Worm (Caenorhabditis elegans): ENCODE results near the gene srx-118.

Gene srx-118

DNA sequence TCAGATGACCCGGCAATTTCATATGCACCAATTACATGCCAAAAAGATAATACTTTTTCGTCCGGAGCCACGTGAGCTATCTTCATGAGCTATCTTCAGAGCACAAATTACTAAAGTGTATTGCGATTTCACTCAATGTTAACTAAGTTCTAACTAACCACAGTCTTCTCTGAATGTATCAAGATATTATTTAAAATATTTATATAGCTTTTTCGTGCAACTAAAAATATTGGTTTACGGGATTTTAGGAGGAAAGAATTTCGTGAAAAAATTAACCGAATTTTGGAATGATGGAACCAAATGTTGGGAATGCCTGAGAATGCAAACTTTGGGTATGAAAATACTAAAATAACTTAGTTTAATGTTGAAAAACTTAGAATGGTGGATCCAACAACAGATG, 21.9 kb downstream of the srx-118 start, which contains the start of gene F49C5.16:
Gene F49C5.16, plus strand, starts transcription at position 301 of the 400 bp plus-strand sequence.
- TF ChIP-seq mbf-1 (tag; optimal IDR thresholded peaks at IDR 0.05) (no peak), nhr-21 (tag; optimal IDR thresholded peaks at IDR 0.05) (no peak), ceh-82 (tag; optimal IDR thresholded peaks at IDR 0.05) (no peak), elt-3 (tag; optimal IDR thresholded peaks at IDR 0.05) (no peak), Y55F3AM.14 (GFP tag; optimal IDR thresholded peaks at IDR 0.05) (no peak), nhr-129 (tag; optimal IDR thresholded peaks at IDR 0.05) (no peak), skn-1 (tag; optimal IDR thresholded peaks at IDR 0.05) (no peak), peb-1 (tag; optimal IDR thresholded peaks at IDR 0.05) (no peak), sem-4 (tag; optimal IDR thresholded peaks at IDR 0.05) (no peak), nhr-25 (tag; optimal IDR thresholded peaks at IDR 0.05) (no peak), snpc-4 (tag; optimal IDR thresholded peaks at IDR 0.05) (no peak), nhr-6 (tag; optimal IDR thresholded peaks at IDR 0.05) (no peak), lin-11 (tag; optimal IDR thresholded peaks at IDR 0.05) (no peak), alr-1 (tag; optimal IDR thresholded peaks at IDR 0.05) (no peak)

DNA sequence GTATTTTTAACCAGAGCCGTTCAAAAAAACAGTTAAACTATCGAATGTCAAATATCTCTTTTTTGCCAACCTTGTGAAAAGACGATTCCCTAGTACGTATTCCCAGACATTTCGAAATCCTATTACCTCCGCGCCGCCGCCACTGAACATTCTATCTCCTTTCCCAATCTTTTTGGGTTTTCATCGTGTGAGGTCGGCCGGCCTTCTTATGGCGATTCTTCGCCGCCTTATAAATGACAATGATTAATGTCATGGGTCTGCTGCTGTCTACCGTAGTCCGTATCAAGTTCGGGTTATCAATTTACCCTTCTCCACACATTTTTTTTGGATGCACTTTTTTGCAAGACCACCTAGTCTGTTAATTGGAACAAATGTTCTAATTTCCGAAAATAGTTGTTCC, 24.0 kb downstream of the srx-118 start:
- TF ChIP-seq fos-1 (tag; optimal IDR thresholded peaks at IDR 0.05) (no peak), elt-3 (tag; optimal IDR thresholded peaks at IDR 0.05) (no peak), gmeb-1 (tag; optimal IDR thresholded peaks at IDR 0.05) (no peak), nhr-6 (tag; optimal IDR thresholded peaks at IDR 0.05) (no peak), zag-1 (tag; optimal IDR thresholded peaks at IDR 0.05) (no peak), nhr-10 (tag; optimal IDR thresholded peaks at IDR 0.05) (no peak), mdl-1 (tag; optimal IDR thresholded peaks at IDR 0.05) (no peak), ztf-4 (tag; optimal IDR thresholded peaks at IDR 0.05) (no peak), nhr-25 (tag; optimal IDR thresholded peaks at IDR 0.05) (no peak), ceh-16 (tag; optimal IDR thresholded peaks at IDR 0.05) (no peak), sem-4 (tag; optimal IDR thresholded peaks at IDR 0.05) (no peak), mbf-1 (tag; optimal IDR thresholded peaks at IDR 0.05) (no peak), ZK546.5 (tag; optimal IDR thresholded peaks at IDR 0.05) (no peak), nhr-21 (tag; optimal IDR thresholded peaks at IDR 0.05) (no peak), elt-1 (tag; optimal IDR thresholded peaks at IDR 0.05) (no peak), alr-1 (tag; optimal IDR thresholded peaks at IDR 0.05) (no peak)

DNA sequence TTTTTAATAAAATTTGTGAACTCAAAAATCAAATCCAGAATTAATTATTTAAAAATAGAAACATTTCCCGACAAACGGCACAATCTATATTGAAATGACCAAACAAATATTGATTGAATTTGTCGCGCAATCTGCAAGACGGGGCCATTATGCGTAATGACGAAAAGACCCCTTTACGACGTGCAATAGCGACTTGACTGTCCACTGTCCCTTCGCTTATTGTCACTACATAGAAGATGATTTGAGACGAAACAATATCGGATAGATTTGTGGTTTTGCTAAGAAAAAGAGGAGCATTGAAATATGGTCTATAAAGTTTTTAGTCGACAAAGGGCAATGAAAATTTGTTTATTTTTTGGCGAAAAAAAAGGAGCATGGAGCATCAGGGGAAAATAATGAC, 25.3 kb downstream of the srx-118 start:
- TF ChIP-seq lin-13 (GFP tag; optimal IDR thresholded peaks at IDR 0.05) (no peak), ama-1 (optimal IDR thresholded peaks at IDR 0.05) (no peak), dmd-4 (tag; optimal IDR thresholded peaks at IDR 0.05) (no peak), unc-62 (GFP tag; optimal IDR thresholded peaks at IDR 0.05) (no peak), peb-1 (tag; optimal IDR thresholded peaks at IDR 0.05) (no peak), ztf-11 (tag; optimal IDR thresholded peaks at IDR 0.05) (no peak), nhr-129 (tag; optimal IDR thresholded peaks at IDR 0.05) (no peak), ZK546.5 (tag; optimal IDR thresholded peaks at IDR 0.05) (no peak), ceh-16 (tag; optimal IDR thresholded peaks at IDR 0.05) (no peak), elt-1 (tag; optimal IDR thresholded peaks at IDR 0.05) (no peak), egl-27 (tag; optimal IDR thresholded peaks at IDR 0.05) (no peak), crh-2 (tag; optimal IDR thresholded peaks at IDR 0.05) (no peak)

DNA sequence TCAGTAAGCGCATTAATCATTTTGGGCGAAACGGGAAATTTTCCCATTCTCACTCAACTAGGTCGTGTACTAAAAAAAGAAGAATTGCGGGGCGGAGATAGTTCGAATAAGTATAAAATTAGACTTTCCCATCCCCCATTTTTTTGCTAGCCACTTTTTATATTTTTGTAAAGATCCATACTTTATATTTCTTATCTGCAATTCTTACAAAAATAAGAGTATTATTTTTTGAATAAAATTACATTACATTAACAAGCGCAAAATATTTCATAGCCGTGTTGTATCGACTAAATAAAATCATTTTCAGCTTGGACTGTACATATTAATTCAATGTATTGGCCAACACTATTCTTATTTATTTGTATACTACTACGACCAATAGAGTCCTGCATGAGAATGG, 30.0 kb downstream of the srx-118 start, which contains the start of gene F49C5.11:
Gene F49C5.11, plus strand, starts transcription at position 301 of the 400 bp plus-strand sequence.
- TF ChIP-seq egl-27 (tag; optimal IDR thresholded peaks at IDR 0.05) = no peak
- TF ChIP-seq ama-1 (optimal IDR thresholded peaks at IDR 0.05) = no peak

DNA sequence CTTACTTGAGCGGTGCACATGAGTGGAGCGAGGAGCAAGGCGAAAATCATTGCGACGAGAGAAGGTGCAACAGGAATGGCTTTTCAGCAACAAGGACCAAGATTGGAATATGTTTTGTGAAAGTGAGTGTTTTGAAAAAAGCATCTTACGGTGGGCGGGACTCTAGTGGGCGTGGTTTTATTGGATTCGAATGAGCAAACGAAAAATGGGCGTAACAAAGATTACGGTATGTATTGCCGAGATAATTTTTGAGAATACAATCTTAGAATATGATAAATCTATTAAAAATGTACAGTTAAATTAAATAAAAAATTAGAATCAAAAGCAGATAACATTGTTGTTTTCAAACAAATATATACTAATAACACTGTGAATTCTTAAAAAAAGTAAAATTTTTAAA, 34.6 kb downstream of the srx-118 start, which contains the start of gene F49C5.12:
Gene F49C5.12, minus strand, starts transcription at position 101 of the 400 bp plus-strand sequence.
- TF ChIP-seq ZK546.5 (tag; optimal IDR thresholded peaks at IDR 0.05) (no peak), nhr-25 (tag; optimal IDR thresholded peaks at IDR 0.05) (no peak), unc-62 (GFP tag; optimal IDR thresholded peaks at IDR 0.05) (no peak), gmeb-1 (tag; optimal IDR thresholded peaks at IDR 0.05) (no peak), mdl-1 (tag; optimal IDR thresholded peaks at IDR 0.05) (no peak), lin-39 (tag; optimal IDR thresholded peaks at IDR 0.05) (no peak)

DNA sequence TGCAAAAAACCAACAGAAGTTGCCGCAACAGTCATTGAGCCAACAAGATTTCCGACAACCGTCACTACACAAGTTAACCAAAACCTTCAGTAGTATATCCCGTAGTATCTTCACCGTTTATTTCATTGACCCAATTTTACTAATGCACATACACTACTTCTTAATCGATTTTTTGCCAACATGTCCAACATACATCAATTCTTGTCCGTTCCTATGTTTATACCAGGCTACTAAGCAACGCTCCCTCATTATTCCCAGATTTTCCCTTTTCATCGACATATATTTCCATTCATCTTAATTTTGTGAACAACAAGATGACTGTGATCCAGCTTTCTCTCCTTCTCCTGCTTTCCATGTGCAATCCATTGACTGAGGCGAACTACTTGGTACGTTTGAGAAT, 40.2 kb downstream of the srx-118 start, which contains the start of gene F49C5.7:
Gene F49C5.7, plus strand, starts transcription at position 301 of the 400 bp plus-strand sequence.
- no peak for TF ChIP-seq F13H6.1 (tag; optimal IDR thresholded peaks at IDR 0.05)

Measured in whole organism, L2 larva.